Fruit fly (Drosophila melanogaster) whole organism, embryonic: ENCODE measurements around the gene Sgp.

ENCODE experiments used
- B-H1 ChIP-seq: fragments of 200-800 bp; sonication (Bioruptor generic); IDR thresholded peaks from 3 replicates; pipeline ENCODE4 v1.3.6; 2022; ENCODE audit warnings: missing biosample characterization, missing genetic modification characterization
- CG11504 ChIP-seq: fragments of 200-800 bp; sonication (Bioruptor generic); optimal IDR thresholded peaks from 3 replicates; lab custom pipeline; 2019; ENCODE audit warnings: missing biosample characterization, mild to moderate bottlenecking, missing genetic modification characterization, moderate library complexity
- CG12391 ChIP-seq: fragments of 200-800 bp; sonication (Bioruptor generic); optimal IDR thresholded peaks from 3 replicates; lab custom pipeline; 2018; ENCODE audit warnings: missing biosample characterization, mild to moderate bottlenecking, missing genetic modification characterization, moderate library complexity
- CG13287 ChIP-seq: fragments of 200-800 bp; sonication (Bioruptor generic); IDR thresholded peaks from 2 replicates; pipeline ENCODE4 v1.3.6; 2022; ENCODE audit warnings: missing biosample characterization, missing genetic modification characterization; ENCODE audit not compliant: partially characterized antibody
- CG13775 ChIP-seq: fragments of 200-800 bp; sonication (Bioruptor generic); optimal IDR thresholded peaks from 3 replicates; lab custom pipeline; 2017; ENCODE audit warnings: missing biosample characterization, mild to moderate bottlenecking, missing genetic modification characterization
- CG14441 ChIP-seq: fragments of 200-800 bp; sonication (Bioruptor generic); IDR thresholded peaks from 2 replicates; pipeline ENCODE4 v1.3.6; 2022; ENCODE audit warnings: missing biosample characterization, missing genetic modification characterization
- CG14710 ChIP-seq: fragments of 200-800 bp; sonication (Bioruptor generic); optimal IDR thresholded peaks from 3 replicates; lab custom pipeline; 2019; ENCODE audit warnings: missing biosample characterization, mild to moderate bottlenecking, missing genetic modification characterization, moderate library complexity
- CG15011 ChIP-seq: fragments of 200-800 bp; sonication (Bioruptor generic); optimal IDR thresholded peaks from 3 replicates; lab custom pipeline; 2018; ENCODE audit warnings: missing biosample characterization, mild to moderate bottlenecking, missing genetic modification characterization
- CG16815 ChIP-seq: fragments of 200-800 bp; sonication (Bioruptor generic); optimal IDR thresholded peaks from 3 replicates; lab custom pipeline; 2017; ENCODE audit warnings: missing biosample characterization, mild to moderate bottlenecking, missing genetic modification characterization
- CG2120 ChIP-seq: fragments of 200-800 bp; sonication (Bioruptor generic); optimal IDR thresholded peaks from 3 replicates; lab custom pipeline; 2016; ENCODE audit warnings: missing biosample characterization, missing genetic modification characterization
- CG2712 ChIP-seq: fragments of 200-800 bp; optimal IDR thresholded peaks from 3 replicates; lab custom pipeline; 2019; ENCODE audit warnings: missing biosample characterization, mild to moderate bottlenecking, missing genetic modification characterization, moderate library complexity
- CG3065 ChIP-seq: fragments of 200-800 bp; sonication (Bioruptor generic); optimal IDR thresholded peaks from 2 replicates; lab custom pipeline; 2016; ENCODE audit warnings: missing biosample characterization, missing genetic modification characterization
- CG33213 ChIP-seq: fragments of 200-800 bp; sonication (Bioruptor generic); optimal IDR thresholded peaks from 3 replicates; lab custom pipeline; 2016; ENCODE audit warnings: missing biosample characterization, missing genetic modification characterization
- CG42726 ChIP-seq: fragments of 200-800 bp; sonication (Bioruptor generic); IDR thresholded peaks from 2 replicates; pipeline ENCODE4 v1.3.6; 2022; ENCODE audit warnings: missing biosample characterization, missing genetic modification characterization; ENCODE audit not compliant: partially characterized antibody
- CG4820 ChIP-seq: fragments of 200-800 bp; sonication (Bioruptor generic); optimal IDR thresholded peaks from 3 replicates; lab custom pipeline; 2016; ENCODE audit warnings: missing biosample characterization, missing genetic modification characterization
- CG7357 ChIP-seq: fragments of 200-800 bp; sonication (Bioruptor generic); IDR thresholded peaks from 3 replicates; pipeline ENCODE4 v1.3.6; 2022; ENCODE audit warnings: missing biosample characterization, missing genetic modification characterization
- CG7745 ChIP-seq: fragments of 200-800 bp; sonication (Bioruptor generic); optimal IDR thresholded peaks from 2 replicates; lab custom pipeline; 2018; ENCODE audit warnings: missing biosample characterization, mild to moderate bottlenecking, missing genetic modification characterization, moderate library complexity
- CG7786 ChIP-seq: fragments of 200-800 bp; sonication (Bioruptor generic); optimal IDR thresholded peaks from 2 replicates; lab custom pipeline; 2016; ENCODE audit warnings: missing biosample characterization, missing genetic modification characterization
- CG8281 ChIP-seq: fragments of 200-800 bp; sonication (Bioruptor generic); optimal IDR thresholded peaks from 2 replicates; lab custom pipeline; 2018; ENCODE audit warnings: missing biosample characterization, mild to moderate bottlenecking, missing genetic modification characterization, moderate library complexity
- CG8359 ChIP-seq: fragments of 200-800 bp; sonication (Bioruptor generic); optimal IDR thresholded peaks from 2 replicates; lab custom pipeline; 2017; ENCODE audit warnings: missing biosample characterization, mild to moderate bottlenecking, missing genetic modification characterization, borderline replicate concordance
- CG8765 ChIP-seq: fragments of 200-800 bp; sonication (Bioruptor generic); IDR thresholded peaks from 2 replicates; pipeline ENCODE4 v1.3.6; 2022; ENCODE audit warnings: missing biosample characterization, missing genetic modification characterization
- Dbx ChIP-seq: fragments of 200-800 bp; sonication (Bioruptor generic); IDR thresholded peaks from 3 replicates; pipeline ENCODE4 v1.3.6; 2022; ENCODE audit warnings: missing biosample characterization, missing genetic modification characterization
- Deaf1 ChIP-seq: fragments of 200-800 bp; optimal IDR thresholded peaks from 3 replicates; lab custom pipeline; 2019; ENCODE audit warnings: missing biosample characterization, mild to moderate bottlenecking, missing genetic modification characterization, moderate library complexity
- Dek ChIP-seq: fragments of 200-800 bp; sonication (Bioruptor generic); optimal IDR thresholded peaks from 3 replicates; lab custom pipeline; 2019; ENCODE audit warnings: missing biosample characterization, mild to moderate bottlenecking, missing genetic modification characterization, moderate library complexity
- Dip3 ChIP-seq: fragments of 200-800 bp; sonication (Bioruptor generic); optimal IDR thresholded peaks from 3 replicates; lab custom pipeline; 2016; ENCODE audit warnings: missing biosample characterization, missing genetic modification characterization
- Doc3 ChIP-seq: fragments of 200-800 bp; sonication (Bioruptor generic); IDR thresholded peaks from 3 replicates; pipeline ENCODE4 v1.3.6; 2022; ENCODE audit warnings: missing biosample characterization, missing genetic modification characterization; ENCODE audit not compliant: partially characterized antibody
- Fer1 ChIP-seq: fragments of 200-800 bp; sonication (Bioruptor generic); optimal IDR thresholded peaks from 2 replicates; lab custom pipeline; 2017; ENCODE audit warnings: missing biosample characterization, mild to moderate bottlenecking, missing genetic modification characterization
- Gug ChIP-seq: fragments of 200-800 bp; sonication (Bioruptor generic); IDR thresholded peaks from 4 replicates; pipeline ENCODE4 v1.3.6; 2022; ENCODE audit warnings: missing biosample characterization, missing genetic modification characterization
- HmgZ ChIP-seq: fragments of 200-800 bp; sonication (Bioruptor generic); optimal IDR thresholded peaks from 2 replicates; lab custom pipeline; 2018; ENCODE audit warnings: missing biosample characterization, mild to moderate bottlenecking, missing genetic modification characterization
- Max ChIP-seq: fragments of 200-800 bp; sonication (Bioruptor generic); optimal IDR thresholded peaks from 2 replicates; lab custom pipeline; 2016; ENCODE audit warnings: missing biosample characterization, mild to moderate bottlenecking, missing genetic modification characterization
- ato ChIP-seq: fragments of 200-800 bp; sonication (Bioruptor generic); IDR thresholded peaks from 2 replicates; pipeline ENCODE4 v1.3.6; 2022; ENCODE audit warnings: missing biosample characterization, missing genetic modification characterization; ENCODE audit not compliant: partially characterized antibody
- bigmax ChIP-seq: fragments of 200-800 bp; sonication (Bioruptor generic); optimal IDR thresholded peaks from 2 replicates; lab custom pipeline; 2018; ENCODE audit warnings: missing biosample characterization, mild to moderate bottlenecking, missing genetic modification characterization
- btn ChIP-seq: fragments of 200-800 bp; sonication (Bioruptor generic); optimal IDR thresholded peaks from 2 replicates; lab custom pipeline; 2016; ENCODE audit warnings: missing biosample characterization, missing genetic modification characterization
- cg ChIP-seq: fragments of 200-800 bp; sonication (Bioruptor generic); optimal IDR thresholded peaks from 3 replicates; lab custom pipeline; 2019; ENCODE audit warnings: missing biosample characterization, mild to moderate bottlenecking, missing genetic modification characterization, moderate library complexity
- chif ChIP-seq, 2 experiments: fragments of 200-800 bp; sonication (Bioruptor generic); optimal IDR thresholded peaks; 3 replicates each; lab custom pipeline; 2016; ENCODE audit warnings: missing biosample characterization in 2 of 2, missing genetic modification characterization in 2 of 2
- crc ChIP-seq: fragments of 200-800 bp; sonication (Bioruptor generic); optimal IDR thresholded peaks from 2 replicates; lab custom pipeline; 2016; ENCODE audit warnings: missing biosample characterization, missing genetic modification characterization
- cwo ChIP-seq: fragments of 200-800 bp; sonication (Bioruptor generic); optimal IDR thresholded peaks from 3 replicates; lab custom pipeline; 2017; ENCODE audit warnings: missing biosample characterization, missing genetic modification characterization, mild to moderate bottlenecking, moderate library complexity, missing genetic modification reagents
- danr ChIP-seq: fragments of 200-800 bp; sonication (Bioruptor generic); IDR thresholded peaks from 2 replicates; pipeline ENCODE4 v1.3.6; 2022; ENCODE audit warnings: missing biosample characterization, missing genetic modification characterization
- ewg ChIP-seq: fragments of 200-800 bp; sonication (Bioruptor generic); optimal IDR thresholded peaks from 3 replicates; lab custom pipeline; 2017; ENCODE audit warnings: mild to moderate bottlenecking, missing biosample characterization, missing genetic modification reagents, missing genetic modification characterization
- fd102C ChIP-seq: fragments of 200-800 bp; sonication (Bioruptor generic); optimal IDR thresholded peaks from 2 replicates; lab custom pipeline; 2018; ENCODE audit warnings: missing biosample characterization, mild to moderate bottlenecking, missing genetic modification characterization, moderate library complexity
- fd64A ChIP-seq: fragments of 200-800 bp; sonication (Bioruptor generic); optimal IDR thresholded peaks from 3 replicates; lab custom pipeline; 2018; ENCODE audit warnings: missing biosample characterization, mild to moderate bottlenecking, missing genetic modification characterization
- inv ChIP-seq: fragments of 200-800 bp; sonication (Bioruptor generic); IDR thresholded peaks from 2 replicates; pipeline ENCODE4 v1.3.6; 2022; ENCODE audit warnings: missing biosample characterization, missing genetic modification characterization; ENCODE audit not compliant: partially characterized antibody
- kni ChIP-seq: fragments of 200-800 bp; sonication (Bioruptor generic); optimal IDR thresholded peaks from 3 replicates; lab custom pipeline; 2017; ENCODE audit warnings: mild to moderate bottlenecking, missing biosample characterization, missing genetic modification reagents, missing genetic modification characterization
- lbe ChIP-seq: fragments of 200-800 bp; sonication (Bioruptor generic); optimal IDR thresholded peaks from 2 replicates; lab custom pipeline; 2016; ENCODE audit warnings: missing biosample characterization, mild to moderate bottlenecking, missing genetic modification characterization
- sens-2 ChIP-seq: fragments of 200-800 bp; sonication (Bioruptor generic); IDR thresholded peaks from 2 replicates; pipeline ENCODE4 v1.3.6; 2022; ENCODE audit warnings: missing biosample characterization, missing genetic modification characterization
- wdn ChIP-seq: fragments of 200-800 bp; sonication (Bioruptor generic); IDR thresholded peaks from 2 replicates; pipeline ENCODE4 v1.3.6; 2022; ENCODE audit warnings: missing biosample characterization, missing genetic modification characterization
- wor ChIP-seq: fragments of 200-800 bp; sonication (Bioruptor generic); IDR thresholded peaks from 2 replicates; pipeline ENCODE4 v1.3.6; 2022; ENCODE audit warnings: missing biosample characterization, missing genetic modification characterization

Gene Sgp

dm6 chr2L:8481623-8482424 is 37.7 kb upstream of the Sgp start, which contains the start of gene CG43796 (continued):
- TF ChIP-seq CG13287 (peak; percentile 13; the same call in 1 of the 2 replicates), ato (GFP tag; lab: Robert Waterston, UW) (peak; percentile 47)

dm6 chr2L:8485562-8485961 is 33.9 kb upstream of the Sgp start:
- TF ChIP-seq CG2712 = no peak
- TF ChIP-seq CG14441 (GFP tag; lab: Robert Waterston, UW) = no peak
- no peak for TF ChIP-seq CG14710 (tag; lab: Kevin White, UChicago)
- no peak for TF ChIP-seq cwo (GFP tag; lab: Kevin White, UChicago)
- no peak for TF ChIP-seq CG16815 (GFP tag; lab: Kevin White, UChicago)
- no peak for TF ChIP-seq fd64A (GFP tag; lab: Kevin White, UChicago)
- peak; percentile 30 for TF ChIP-seq Fer1 (GFP tag; lab: Kevin White, UChicago)
- TF ChIP-seq B-H1 (GFP tag; lab: Robert Waterston, UW) = no peak
- no peak for TF ChIP-seq sens-2 (GFP tag; lab: Robert Waterston, UW)
- no peak for TF ChIP-seq Max (GFP tag; lab: Kevin White, UChicago)
- peak; percentile 50 for TF ChIP-seq HmgZ
- TF ChIP-seq CG3065 = no peak
- no peak for TF ChIP-seq bigmax
- TF ChIP-seq CG7786 (GFP tag; lab: Kevin White, UChicago) = no peak
- no peak for TF ChIP-seq CG8765 (GFP tag; lab: Robert Waterston, UW)
- TF ChIP-seq CG2120 (GFP tag; lab: Kevin White, UChicago) = no peak
- no peak for TF ChIP-seq CG13775 (GFP tag; lab: Kevin White, UChicago)
- TF ChIP-seq chif (GFP tag; optimal IDR thresholded peaks at IDR 0.05; lab: Kevin White, UChicago) = no peak
- no peak for TF ChIP-seq CG7357
- no peak for TF ChIP-seq cg (GFP tag; lab: Kevin White, UChicago)
- TF ChIP-seq btn (GFP tag; lab: Kevin White, UChicago) = no peak
- no peak for TF ChIP-seq lbe
- no peak for TF ChIP-seq Deaf1
- TF ChIP-seq inv = peak; percentile 42; the same call in 1 of the 2 replicates
- peak; percentile 22; the same call in 1 of the 3 replicates for TF ChIP-seq Doc3 (GFP tag; lab: Robert Waterston, UW)
- no peak for TF ChIP-seq CG8281 (tag; lab: Kevin White, UChicago)
- no peak for TF ChIP-seq CG4820
- no peak for TF ChIP-seq Dek (tag; lab: Kevin White, UChicago)
- TF ChIP-seq CG11504 = no peak
- no peak for TF ChIP-seq Dbx
- TF ChIP-seq CG12391 (tag; lab: Kevin White, UChicago) = no peak
- TF ChIP-seq CG15011 (GFP tag; lab: Kevin White, UChicago) = no peak
- TF ChIP-seq wor (GFP tag; lab: Robert Waterston, UW) = no peak
- TF ChIP-seq CG7745 (tag; lab: Kevin White, UChicago) = no peak
- no peak for TF ChIP-seq danr (GFP tag; lab: Robert Waterston, UW)
- no peak for TF ChIP-seq Dip3 (GFP tag; lab: Kevin White, UChicago)
- TF ChIP-seq crc = no peak
- TF ChIP-seq wdn (GFP tag; lab: Robert Waterston, UW) = no peak
- TF ChIP-seq ewg (GFP tag; lab: Kevin White, UChicago) = no peak
- peak; percentile 89 for TF ChIP-seq CG42726
- TF ChIP-seq kni (GFP tag; lab: Kevin White, UChicago) = no peak
- peak; percentile 7 for TF ChIP-seq CG33213 (GFP tag; lab: Kevin White, UChicago)
- no peak for TF ChIP-seq Gug (GFP tag; lab: Robert Waterston, UW)
- no peak for TF ChIP-seq CG8359 (GFP tag; lab: Kevin White, UChicago)
- TF ChIP-seq fd102C (GFP tag; lab: Kevin White, UChicago) = no peak
